Worm (Caenorhabditis elegans) whole organism, midembryonic: ENCODE results near the gene gcy-33.
"Not testable (repeated sequence)": the region's sequence is repeated elsewhere in the genome, so short reads cannot be mapped to it uniquely, and the experiment has no call there.

ENCODE experiments used
- T22C8.4 ChIP-seq: fragments of 200-800 bp; sonication (Bioruptor generic); IDR thresholded peaks from 2 replicates; pipeline ENCODE4 v1.3.6; 2022; ENCODE audit warnings: missing genetic modification characterization, missing compliant biosample characterization
- cog-1 ChIP-seq: sonication (generic microtip); optimal IDR thresholded peaks from 2 replicates; lab custom pipeline; 2016; ENCODE audit warnings: missing genetic modification characterization, missing compliant biosample characterization
- flt-1 ChIP-seq: fragments of 200-800 bp; sonication (Bioruptor generic); IDR thresholded peaks from 2 replicates; pipeline ENCODE4 v1.3.6; 2022; ENCODE audit warnings: missing genetic modification characterization, missing compliant biosample characterization
- klf-2 ChIP-seq: fragments of 200-800 bp; sonication (Bioruptor generic); conservative IDR thresholded peaks from 2 replicates; pipeline ENCODE4 v1.3.6; 2022; ENCODE audit warnings: missing genetic modification reagents, missing genetic modification characterization, missing compliant biosample characterization
- med-1 ChIP-seq: sonication (generic microtip); optimal IDR thresholded peaks from 2 replicates; lab custom pipeline; 2017; ENCODE audit warnings: missing genetic modification characterization, mild to moderate bottlenecking, missing compliant biosample characterization, antibody characterized with exemption, missing genetic modification reagents; ENCODE audit not compliant: insufficient read depth
- ref-1 ChIP-seq: fragments of 200-800 bp; sonication (Bioruptor generic); conservative IDR thresholded peaks from 2 replicates; pipeline ENCODE4 v1.3.6; 2022; ENCODE audit warnings: missing genetic modification reagents, missing genetic modification characterization, missing compliant biosample characterization
- tab-1 ChIP-seq: fragments of 200-800 bp; sonication (Bioruptor generic); IDR thresholded peaks from 2 replicates; pipeline ENCODE4 v1.3.6; 2022; ENCODE audit warnings: missing genetic modification characterization, missing compliant biosample characterization
- ztf-23 ChIP-seq: fragments of 200-800 bp; sonication (Bioruptor generic); IDR thresholded peaks from 2 replicates; pipeline ENCODE4 v1.3.6; 2022; ENCODE audit warnings: missing genetic modification reagents, missing genetic modification characterization, missing compliant biosample characterization
- ztf-29 ChIP-seq: fragments of 200-800 bp; sonication (Bioruptor generic); IDR thresholded peaks from 2 replicates; pipeline ENCODE4 v1.3.6; 2022; ENCODE audit warnings: missing genetic modification reagents, missing genetic modification characterization, missing compliant biosample characterization

gcy-33 gene

DNA sequence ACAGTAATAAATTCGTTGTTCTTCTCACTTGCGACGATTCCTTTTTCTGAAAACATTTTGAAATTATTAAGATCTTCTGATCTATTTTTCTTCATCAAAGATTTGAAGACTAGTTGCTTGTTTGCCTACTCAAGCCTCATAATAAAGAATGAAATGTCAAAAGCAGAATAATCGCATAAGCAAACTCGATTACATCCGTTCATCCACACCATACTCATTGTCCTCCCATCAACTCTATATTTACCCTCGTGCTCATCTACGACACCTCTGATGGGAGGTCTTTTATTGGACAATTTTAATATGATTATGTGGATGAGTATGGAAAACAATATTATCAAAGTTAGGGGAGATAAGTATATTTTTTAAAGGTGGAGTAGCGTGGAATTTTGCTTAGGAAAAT is 32.2 kb upstream of the gcy-33 start:
- TF ChIP-seq T22C8.4 (no peak), flt-1 (no peak)

DNA sequence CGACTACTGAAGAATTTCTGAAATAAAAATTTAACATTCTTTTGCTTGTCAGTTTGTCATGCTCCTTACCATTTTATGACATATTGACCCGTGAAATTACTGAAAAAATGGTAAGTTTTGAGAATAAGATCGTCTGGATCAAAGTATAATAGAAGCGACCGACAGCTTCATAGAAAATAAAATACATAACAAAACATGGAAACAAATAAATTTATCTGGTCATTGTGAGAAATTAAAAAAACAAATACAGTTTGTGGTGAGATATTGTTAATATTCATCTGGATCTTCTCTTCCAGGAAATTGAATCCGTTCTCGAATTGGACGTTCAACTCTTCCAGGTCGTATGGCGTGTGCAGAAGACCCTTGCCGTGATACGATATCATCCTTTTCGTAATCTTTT is 30.5 kb upstream of the gcy-33 start, which contains the start of gene pkc-1:
pkc-1 (minus strand) TSS at position 101 of the 400 bp plus-strand sequence.
- TF ChIP-seq med-1 (GFP tag; lab: Kevin White, UChicago) (no peak), ztf-29 (GFP tag; lab: Robert Waterston, UW) (no peak), ztf-23 (GFP tag; lab: Robert Waterston, UW) (no peak), cog-1 (tag; lab: Kevin White, UChicago) (no peak), flt-1 (no peak), T22C8.4 (no peak), klf-2 (GFP tag; lab: Robert Waterston, UW) (no peak), ref-1 (GFP tag; lab: Robert Waterston, UW) (no peak), tab-1 (GFP tag; lab: Robert Waterston, UW) (no peak)

DNA sequence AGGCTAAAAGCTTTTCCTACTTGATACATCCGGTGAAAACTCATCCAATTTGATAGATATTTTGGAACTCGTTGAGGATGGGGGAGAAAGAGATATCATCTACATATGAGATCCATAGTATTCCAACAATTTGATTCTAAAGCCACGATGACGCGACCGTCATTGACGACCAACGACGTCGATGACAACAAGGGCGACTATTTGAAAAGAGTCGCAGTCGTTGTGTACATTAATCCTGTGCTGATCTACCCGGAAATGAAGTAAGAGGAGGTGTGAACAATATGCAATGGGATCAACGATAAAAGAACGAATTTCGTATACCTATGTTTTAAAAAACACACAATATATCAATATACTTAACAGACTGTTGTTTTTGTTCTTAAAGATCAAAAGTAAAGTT is 26.6 kb upstream of the gcy-33 start:
- TF ChIP-seq T22C8.4 (no peak), med-1 (GFP tag; lab: Kevin White, UChicago) (no peak), ref-1 (GFP tag; lab: Robert Waterston, UW) (no peak), ztf-29 (GFP tag; lab: Robert Waterston, UW) (no peak), ztf-23 (GFP tag; lab: Robert Waterston, UW) (no peak), klf-2 (GFP tag; lab: Robert Waterston, UW) (no peak), cog-1 (tag; lab: Kevin White, UChicago) (no peak), tab-1 (GFP tag; lab: Robert Waterston, UW) (no peak), flt-1 (no peak)

DNA sequence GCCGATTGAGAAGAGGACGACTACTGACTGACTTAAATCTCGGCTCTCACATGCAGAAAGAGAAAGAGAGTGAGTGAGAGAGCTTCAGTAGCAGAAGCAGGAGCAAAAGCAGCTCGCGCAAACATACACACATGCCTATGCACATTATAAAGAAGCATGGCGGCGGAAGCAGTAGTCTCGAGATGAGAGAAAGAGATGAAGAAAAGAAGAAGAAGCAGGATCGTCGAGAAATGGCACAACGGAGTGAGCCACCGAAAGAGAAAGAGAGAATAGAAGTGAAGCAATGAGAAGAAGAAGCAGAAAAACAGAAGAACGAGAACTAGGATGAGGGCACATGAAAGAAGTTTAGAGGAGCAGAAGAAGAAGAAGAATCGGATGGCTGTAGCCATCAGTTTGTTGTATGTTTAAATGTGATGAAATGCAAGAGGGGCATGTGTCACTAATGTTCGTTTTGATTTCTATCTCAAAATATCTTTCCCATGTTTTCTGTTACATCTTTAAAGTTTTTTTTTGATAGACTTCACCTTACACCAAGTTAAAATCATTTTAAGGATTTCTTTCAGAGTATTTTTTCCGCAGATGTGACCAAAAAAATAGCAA is 25.4 kb upstream of the gcy-33 start:
- TF ChIP-seq klf-2 (GFP tag; lab: Robert Waterston, UW) (no peak), tab-1 (GFP tag; lab: Robert Waterston, UW) (no peak), ztf-29 (GFP tag; lab: Robert Waterston, UW) (no peak), ref-1 (GFP tag; lab: Robert Waterston, UW) (no peak), flt-1 (no peak), med-1 (GFP tag; lab: Kevin White, UChicago) (no peak), ztf-23 (GFP tag; lab: Robert Waterston, UW) (no peak), T22C8.4 (no peak), cog-1 (tag; lab: Kevin White, UChicago) (no peak)

DNA sequence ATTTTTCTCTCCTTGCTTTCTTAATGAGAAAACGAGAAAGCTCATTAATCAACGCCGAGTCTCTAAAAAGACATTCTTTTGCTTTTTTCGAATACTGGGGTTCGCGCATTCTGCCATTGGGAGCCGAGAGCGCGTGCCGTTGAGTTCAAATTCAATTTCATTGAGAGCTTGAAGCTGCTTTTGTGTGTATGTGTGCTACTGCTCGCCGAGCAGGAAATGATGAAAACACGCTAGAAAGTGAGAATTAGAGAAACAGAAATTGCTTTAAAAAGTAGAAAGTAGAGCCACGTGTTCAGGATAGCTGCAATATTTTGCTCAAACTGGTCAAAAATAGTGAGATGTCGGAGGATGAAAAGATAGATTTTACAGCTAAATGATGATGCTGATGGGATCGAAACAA is 24.1 kb upstream of the gcy-33 start:
- TF ChIP-seq klf-2 (GFP tag; lab: Robert Waterston, UW): no peak

DNA sequence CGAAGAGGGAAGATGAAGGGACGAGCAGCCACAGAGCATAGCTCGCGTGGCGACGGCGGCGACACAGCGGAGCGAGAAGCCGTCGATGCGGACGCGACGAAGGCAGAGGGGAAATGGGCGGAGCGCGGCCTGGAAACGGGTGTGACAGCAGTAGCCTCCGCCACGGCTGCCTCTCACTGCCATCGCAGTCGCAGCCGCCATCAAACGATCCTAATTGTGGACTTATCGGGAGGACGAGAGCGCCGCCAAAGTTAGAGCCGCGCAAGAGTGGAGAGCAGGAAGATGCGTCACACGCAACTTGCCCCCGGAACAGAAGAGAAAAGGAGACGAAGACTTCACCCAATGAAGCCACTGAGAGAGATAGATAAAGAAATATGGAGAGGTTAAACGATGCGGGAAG is 22.7 kb upstream of the gcy-33 start:
- TF ChIP-seq T22C8.4: no peak
- no peak for TF ChIP-seq klf-2 (GFP tag; lab: Robert Waterston, UW)
- TF ChIP-seq ztf-23 (GFP tag; lab: Robert Waterston, UW): no peak
- TF ChIP-seq tab-1 (GFP tag; lab: Robert Waterston, UW): peak; percentile 30; the same call in 1 of the 2 replicates

DNA sequence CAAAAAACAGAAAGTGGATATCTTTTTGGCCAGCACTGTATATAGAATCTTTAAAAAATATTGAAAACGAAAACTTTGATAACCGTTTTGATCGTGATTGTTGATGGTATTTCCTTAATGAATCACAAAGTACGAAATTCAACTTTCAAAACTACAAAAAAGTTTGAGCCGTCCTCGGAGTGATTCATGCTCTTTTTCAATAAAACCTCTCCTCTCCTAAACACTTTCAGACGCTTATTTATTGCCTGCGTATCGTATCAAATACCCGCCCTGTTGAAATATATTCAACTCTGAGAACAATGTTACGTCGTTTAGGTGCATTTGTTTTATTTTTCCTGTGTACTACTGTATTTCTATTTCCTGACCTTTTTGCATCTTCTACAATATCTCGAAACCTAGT is 19.3 kb upstream of the gcy-33 start:
- TF ChIP-seq cog-1 (tag; lab: Kevin White, UChicago): no peak
- no peak for TF ChIP-seq ztf-29 (GFP tag; lab: Robert Waterston, UW)
- TF ChIP-seq T22C8.4: no peak
- no peak for TF ChIP-seq ztf-23 (GFP tag; lab: Robert Waterston, UW)
- no peak for TF ChIP-seq med-1 (GFP tag; lab: Kevin White, UChicago)

DNA sequence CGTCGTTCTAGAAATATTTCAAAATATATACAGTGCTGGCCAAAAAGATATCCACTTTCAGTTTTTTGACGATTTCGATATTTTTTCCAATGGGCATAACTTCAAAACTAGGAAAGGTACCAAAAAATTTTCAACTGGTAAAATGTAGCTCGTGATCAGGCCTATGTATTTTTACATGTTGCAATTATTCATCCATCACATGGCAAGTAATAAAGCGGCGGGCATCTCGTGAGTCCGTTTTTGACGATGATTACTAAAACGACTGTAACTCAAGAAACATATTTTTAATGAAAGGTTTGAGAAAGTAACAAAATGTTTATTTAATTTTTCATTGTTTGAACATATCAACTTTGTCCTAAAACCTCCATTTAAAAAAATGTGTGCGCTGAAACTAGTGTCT is 18.4 kb upstream of the gcy-33 start, which contains the start of gene F10C2.3:
F10C2.3 (plus strand) TSS at position 301 of the 400 bp plus-strand sequence.
- TF ChIP-seq tab-1 (GFP tag; lab: Robert Waterston, UW); flt-1; cog-1 (tag; lab: Kevin White, UChicago): not testable (repeated sequence)

DNA sequence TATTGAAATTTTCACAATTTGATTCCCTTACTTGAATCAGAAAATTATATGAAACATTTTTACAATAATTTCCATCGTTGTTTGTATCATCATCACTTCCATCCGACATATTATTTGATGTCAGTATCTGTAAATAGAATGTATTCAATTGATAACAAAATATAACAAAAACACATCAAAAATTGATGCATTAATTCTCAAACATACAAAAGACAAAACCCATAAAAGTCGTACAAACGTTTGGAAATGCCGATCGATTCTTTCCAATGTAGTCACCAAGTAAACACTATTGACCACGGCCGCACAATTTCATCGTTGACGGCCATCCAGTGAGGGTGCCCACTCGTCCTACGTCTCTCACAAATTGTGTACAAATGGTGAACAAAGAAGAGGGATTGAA is 11.7 kb upstream of the gcy-33 start, which contains the start of gene add-2:
add-2 (minus strand) TSS at position 109 of the 400 bp plus-strand sequence.
- TF ChIP-seq flt-1 (no peak), T22C8.4 (no peak), ref-1 (GFP tag; lab: Robert Waterston, UW) (no peak), tab-1 (GFP tag; lab: Robert Waterston, UW) (no peak), cog-1 (tag; lab: Kevin White, UChicago) (no peak), med-1 (GFP tag; lab: Kevin White, UChicago) (no peak), ztf-29 (GFP tag; lab: Robert Waterston, UW) (no peak), ztf-23 (GFP tag; lab: Robert Waterston, UW) (no peak), klf-2 (GFP tag; lab: Robert Waterston, UW) (no peak)

DNA sequence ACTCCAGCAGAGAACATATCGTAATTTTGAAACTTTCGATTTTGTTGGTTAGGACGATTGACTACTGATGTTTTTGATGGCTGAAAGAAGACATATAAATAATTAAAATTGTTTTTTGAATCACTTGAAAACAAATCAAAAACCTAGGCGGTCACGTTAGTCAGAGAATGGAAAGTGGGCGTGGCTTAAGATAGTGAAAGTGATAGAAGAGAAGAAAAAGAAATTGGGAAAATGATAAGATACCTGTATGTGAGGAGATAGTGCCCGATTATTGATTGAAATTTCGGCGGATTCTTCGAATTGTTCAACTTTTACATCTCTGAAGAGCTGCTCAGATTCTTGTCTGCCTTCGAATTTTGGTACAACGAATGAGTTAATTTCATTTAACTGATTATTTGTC is 10.1 kb upstream of the gcy-33 start:
- no peak for TF ChIP-seq ref-1 (GFP tag; lab: Robert Waterston, UW)
- TF ChIP-seq tab-1 (GFP tag; lab: Robert Waterston, UW): no peak
- TF ChIP-seq cog-1 (tag; lab: Kevin White, UChicago): no peak
- TF ChIP-seq med-1 (GFP tag; lab: Kevin White, UChicago): no peak
- TF ChIP-seq T22C8.4: no peak
- TF ChIP-seq flt-1: no peak
- no peak for TF ChIP-seq ztf-29 (GFP tag; lab: Robert Waterston, UW)
- TF ChIP-seq klf-2 (GFP tag; lab: Robert Waterston, UW): no peak
- no peak for TF ChIP-seq ztf-23 (GFP tag; lab: Robert Waterston, UW)
